Worm (Caenorhabditis elegans): ENCODE results near the gene srh-55.
A peak's percentile ranks its signal among the peaks of the same experiment; 100 is the strongest.

The srh-55 gene

DNA sequence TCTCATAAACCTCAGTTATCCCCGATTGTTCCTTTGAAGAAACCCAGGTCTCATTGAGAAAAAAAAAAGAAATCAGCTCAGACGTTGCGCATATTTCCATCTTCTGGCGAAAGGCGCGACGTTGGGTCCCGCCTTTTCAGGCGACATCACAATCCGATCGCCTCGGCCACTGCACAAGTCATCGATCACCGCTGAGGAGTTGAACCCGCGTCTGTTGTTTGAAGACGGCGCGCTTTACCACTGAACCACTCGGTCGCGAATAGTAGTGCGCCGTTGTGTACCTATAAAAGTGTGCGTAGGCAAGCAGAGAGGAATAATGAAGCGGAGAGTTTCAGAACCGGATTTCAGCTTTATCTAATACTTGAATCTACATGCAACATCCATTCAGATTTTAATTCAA, 37.5 kb downstream of the srh-55 start, which contains the start of gene Y75B12B.11:
Gene Y75B12B.11, plus strand, starts transcription at position 394 of the 400 bp plus-strand sequence.
- TF ChIP-seq lin-11 (tag; optimal IDR thresholded peaks at IDR 0.05) (peak; percentile 66), sem-4 (tag; optimal IDR thresholded peaks at IDR 0.05) (peak; percentile 75), nhr-77 (tag; optimal IDR thresholded peaks at IDR 0.05) (no peak), nhr-12 (tag; optimal IDR thresholded peaks at IDR 0.05) (no peak), crh-2 (tag; optimal IDR thresholded peaks at IDR 0.05) (peak; percentile 82), nhr-10 (tag; optimal IDR thresholded peaks at IDR 0.05) (no peak), blmp-1 (tag; optimal IDR thresholded peaks at IDR 0.05; ENCODE audit: insufficient read depth) (peak; percentile 32), sma-9 (GFP tag; optimal IDR thresholded peaks at IDR 0.05) (peak; percentile 83), sma-9 (tag; optimal IDR thresholded peaks at IDR 0.05) (no peak), nhr-237 (tag; optimal IDR thresholded peaks at IDR 0.05) (no peak), unc-39 (tag; optimal IDR thresholded peaks at IDR 0.05) (no peak), ZK546.5 (tag; optimal IDR thresholded peaks at IDR 0.05) (no peak), elt-1 (tag; optimal IDR thresholded peaks at IDR 0.05) (no peak), skn-1 (tag; optimal IDR thresholded peaks at IDR 0.05) (no peak), mbf-1 (tag; optimal IDR thresholded peaks at IDR 0.05) (no peak), egl-27 (tag; optimal IDR thresholded peaks at IDR 0.05) (peak; percentile 56), nhr-6 (tag; optimal IDR thresholded peaks at IDR 0.05) (no peak), nhr-25 (tag; optimal IDR thresholded peaks at IDR 0.05) (no peak), ceh-16 (tag; optimal IDR thresholded peaks at IDR 0.05) (peak; percentile 33), snpc-4 (tag; optimal IDR thresholded peaks at IDR 0.05) (peak; percentile 55), ztf-11 (tag; optimal IDR thresholded peaks at IDR 0.05) (no peak), zag-1 (tag; optimal IDR thresholded peaks at IDR 0.05) (no peak), ztf-1 (GFP tag; conservative IDR thresholded peaks at IDR 0.05) (no peak), unc-55 (GFP tag; optimal IDR thresholded peaks at IDR 0.05) (peak; percentile 73), ztf-4 (tag; optimal IDR thresholded peaks at IDR 0.05) (peak; percentile 70), Y55F3AM.14 (GFP tag; optimal IDR thresholded peaks at IDR 0.05) (peak; percentile 77), unc-62 (GFP tag; optimal IDR thresholded peaks at IDR 0.05) (no peak), dmd-4 (tag; optimal IDR thresholded peaks at IDR 0.05) (no peak), nhr-11 (tag; optimal IDR thresholded peaks at IDR 0.05) (no peak), alr-1 (tag; optimal IDR thresholded peaks at IDR 0.05) (no peak), nhr-23 (tag; optimal IDR thresholded peaks at IDR 0.05) (no peak), F13H6.1 (tag; optimal IDR thresholded peaks at IDR 0.05) (peak; percentile 69), gmeb-1 (tag; optimal IDR thresholded peaks at IDR 0.05) (peak; percentile 76), sma-3 (GFP tag; optimal IDR thresholded peaks at IDR 0.05) (peak; percentile 80), lin-13 (GFP tag; optimal IDR thresholded peaks at IDR 0.05) (peak; percentile 76), mab-5 (tag; optimal IDR thresholded peaks at IDR 0.05) (peak; percentile 2), mdl-1 (tag; optimal IDR thresholded peaks at IDR 0.05) (no peak), lin-39 (tag; optimal IDR thresholded peaks at IDR 0.05) (no peak), peb-1 (tag; optimal IDR thresholded peaks at IDR 0.05) (no peak), R02D3.7 (tag; optimal IDR thresholded peaks at IDR 0.05) (no peak), C34F6.9 (tag; optimal IDR thresholded peaks at IDR 0.05) (peak; percentile 62), aly-2 (tag; optimal IDR thresholded peaks at IDR 0.05) (no peak), elt-3 (tag; optimal IDR thresholded peaks at IDR 0.05) (no peak), fos-1 (tag; optimal IDR thresholded peaks at IDR 0.05) (peak; percentile 67), ceh-82 (tag; optimal IDR thresholded peaks at IDR 0.05) (no peak), ama-1 (optimal IDR thresholded peaks at IDR 0.05) (peak; percentile 89), nhr-21 (tag; optimal IDR thresholded peaks at IDR 0.05) (peak; percentile 81), nhr-129 (tag; optimal IDR thresholded peaks at IDR 0.05) (peak; percentile 88), lsy-2 (tag; optimal IDR thresholded peaks at IDR 0.05) (peak; percentile 25 to 63)

Measured in whole organism, L2 larva.